Fruit fly (Drosophila melanogaster) whole organism, pupa: Measurements from ENCODE around the gene Dad1.
A peak's percentile ranks its signal among the peaks of the same experiment; 100 is the strongest.

Experiments
- CG10348 ChIP-seq: fragments of 200-800 bp; sonication (Bioruptor generic); IDR thresholded peaks from 2 replicates; pipeline ENCODE4 v1.3.6; 2022; ENCODE audit warnings: missing biosample characterization, missing genetic modification characterization
- CG12605 ChIP-seq: fragments of 200-800 bp; sonication (Bioruptor generic); IDR thresholded peaks from 2 replicates; pipeline ENCODE4 v1.3.6; 2022; ENCODE audit warnings: missing biosample characterization, missing genetic modification characterization
- CG13204 ChIP-seq: fragments of 200-800 bp; sonication (Bioruptor generic); optimal IDR thresholded peaks from 2 replicates; lab custom pipeline; 2018; ENCODE audit warnings: missing biosample characterization, mild to moderate bottlenecking, missing genetic modification characterization, moderate library complexity
- CG14655 ChIP-seq: fragments of 200-800 bp; sonication (Bioruptor generic); optimal IDR thresholded peaks from 3 replicates; lab custom pipeline; 2017; ENCODE audit warnings: mild to moderate bottlenecking, missing biosample characterization, missing genetic modification reagents, missing genetic modification characterization
- CG15710 ChIP-seq: fragments of 200-800 bp; sonication (Bioruptor generic); optimal IDR thresholded peaks from 2 replicates; lab custom pipeline; 2018; ENCODE audit warnings: missing biosample characterization, mild to moderate bottlenecking, missing genetic modification characterization, moderate library complexity
- CG17806 ChIP-seq: fragments of 200-800 bp; sonication (Bioruptor generic); optimal IDR thresholded peaks from 2 replicates; lab custom pipeline; 2018; ENCODE audit warnings: missing biosample characterization, mild to moderate bottlenecking, missing genetic modification characterization, moderate library complexity
- CG32121 ChIP-seq: fragments of 200-800 bp; sonication (Bioruptor generic); IDR thresholded peaks from 2 replicates; pipeline ENCODE4 v1.3.6; 2022; ENCODE audit warnings: missing biosample characterization, missing genetic modification characterization
- CG34367 ChIP-seq: fragments of 200-800 bp; sonication (Bioruptor generic); optimal IDR thresholded peaks from 2 replicates; lab custom pipeline; 2018; ENCODE audit warnings: missing biosample characterization, mild to moderate bottlenecking, missing genetic modification characterization
- CG4496 ChIP-seq: fragments of 200-800 bp; sonication (Bioruptor generic); IDR thresholded peaks from 3 replicates; pipeline ENCODE4 v1.3.6; 2022; ENCODE audit warnings: missing biosample characterization, missing genetic modification characterization
- CG8159 ChIP-seq: fragments of 200-800 bp; sonication (Bioruptor generic); optimal IDR thresholded peaks from 3 replicates; lab custom pipeline; 2018; ENCODE audit warnings: missing biosample characterization, mild to moderate bottlenecking, missing genetic modification characterization, moderate library complexity
- CG8301 ChIP-seq: fragments of 200-800 bp; sonication (Bioruptor generic); optimal IDR thresholded peaks from 2 replicates; lab custom pipeline; 2018; ENCODE audit warnings: missing biosample characterization, mild to moderate bottlenecking, missing genetic modification characterization
- CG9948 ChIP-seq: fragments of 200-800 bp; sonication (Bioruptor generic); optimal IDR thresholded peaks from 2 replicates; lab custom pipeline; 2018; ENCODE audit warnings: missing biosample characterization, mild to moderate bottlenecking, missing genetic modification characterization, moderate library complexity
- D1 ChIP-seq: fragments of 200-800 bp; sonication (Bioruptor generic); optimal IDR thresholded peaks from 2 replicates; lab custom pipeline; 2018; ENCODE audit warnings: missing biosample characterization, mild to moderate bottlenecking, missing genetic modification characterization, moderate library complexity
- EcR ChIP-seq: fragments of 200-800 bp; sonication (Bioruptor generic); optimal IDR thresholded peaks from 3 replicates; lab custom pipeline; 2019; ENCODE audit warnings: missing biosample characterization, missing genetic modification characterization, mild to moderate bottlenecking, moderate library complexity, missing genetic modification reagents
- Ets98B ChIP-seq: fragments of 200-800 bp; sonication (Bioruptor generic); IDR thresholded peaks from 2 replicates; pipeline ENCODE4 v1.3.6; 2022; ENCODE audit warnings: missing biosample characterization, missing genetic modification characterization
- Pif1A ChIP-seq: fragments of 200-800 bp; sonication (Bioruptor generic); optimal IDR thresholded peaks from 3 replicates; lab custom pipeline; 2016; ENCODE audit warnings: missing biosample characterization, missing genetic modification characterization
- Pif1B ChIP-seq: fragments of 200-800 bp; sonication (Bioruptor generic); optimal IDR thresholded peaks from 3 replicates; lab custom pipeline; 2016; ENCODE audit warnings: missing biosample characterization, missing genetic modification characterization
- Snoo ChIP-seq: fragments of 200-800 bp; sonication (Bioruptor generic); optimal IDR thresholded peaks from 3 replicates; lab custom pipeline; 2017; ENCODE audit warnings: missing biosample characterization, mild to moderate bottlenecking, missing genetic modification characterization, inconsistent platforms
- fd96Ca ChIP-seq: fragments of 200-800 bp; sonication (Bioruptor generic); IDR thresholded peaks from 3 replicates; pipeline ENCODE4 v1.3.6; 2022; ENCODE audit warnings: missing biosample characterization, missing genetic modification characterization
- gl ChIP-seq: fragments of 200-800 bp; sonication (Bioruptor generic); optimal IDR thresholded peaks from 2 replicates; lab custom pipeline; 2018; ENCODE audit warnings: missing biosample characterization, mild to moderate bottlenecking, missing genetic modification characterization
- rn ChIP-seq: fragments of 200-800 bp; sonication (Bioruptor generic); IDR thresholded peaks from 2 replicates; pipeline ENCODE4 v1.3.6; 2022; ENCODE audit warnings: missing biosample characterization, missing genetic modification characterization

The Dad1 gene

DNA sequence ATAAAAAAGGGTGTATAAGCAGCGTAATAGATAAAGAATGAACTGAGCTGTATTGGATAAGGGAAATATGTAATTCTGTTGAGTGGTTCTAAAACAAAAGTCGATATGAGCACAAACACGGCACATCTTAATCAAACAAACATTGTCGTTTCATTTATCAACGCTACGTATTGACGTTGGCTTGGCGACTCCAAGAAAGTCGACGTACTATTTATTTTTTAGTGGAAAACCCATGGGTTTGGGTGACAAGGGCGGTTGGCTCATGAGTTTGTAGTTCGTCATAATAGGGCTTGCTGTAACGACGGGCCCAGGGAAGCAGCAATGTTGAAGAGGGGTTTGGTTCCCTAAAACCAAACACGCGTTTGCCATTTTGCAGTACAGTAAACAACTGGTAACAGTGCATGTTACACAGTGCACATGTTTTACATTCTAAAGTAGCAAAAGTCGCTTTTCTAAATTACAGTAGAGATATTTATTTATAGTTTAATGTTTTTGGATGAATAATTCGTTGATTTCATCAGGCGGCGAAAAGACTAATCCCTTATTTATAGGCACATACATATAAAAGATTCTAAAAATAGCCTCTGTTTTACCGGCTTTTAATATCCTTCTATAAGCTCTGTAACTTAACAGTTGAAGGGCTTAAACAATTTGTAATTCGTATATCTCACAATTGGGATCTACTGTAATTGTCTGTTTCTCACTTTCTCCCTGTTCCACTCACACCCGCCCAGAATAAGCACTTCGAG is 22.6 kb downstream of the Dad1 start:
- no peak for TF ChIP-seq CG10348
- TF ChIP-seq CG32121 (GFP tag; lab: Robert Waterston, UW), result no peak
- no peak for TF ChIP-seq CG12605 (GFP tag; lab: Robert Waterston, UW)
- no peak for TF ChIP-seq CG13204 (GFP tag; lab: Kevin White, UChicago)
- TF ChIP-seq Pif1A, result peak; percentile 46
- TF ChIP-seq CG15710, result peak; percentile 64
- TF ChIP-seq gl (tag; lab: Kevin White, UChicago), result no peak
- peak; percentile 57 for TF ChIP-seq CG9948 (tag; lab: Kevin White, UChicago)
- TF ChIP-seq CG34367, result peak; percentile 37
- no peak for TF ChIP-seq rn
- no peak for TF ChIP-seq EcR
- TF ChIP-seq CG8301, result peak; percentile 59
- peak; percentile 38 for TF ChIP-seq CG17806
- TF ChIP-seq CG8159, result peak; percentile 56
- TF ChIP-seq Ets98B (GFP tag; lab: Robert Waterston, UW), result no peak
- peak; percentile 67 for TF ChIP-seq CG14655
- TF ChIP-seq Pif1B (GFP tag; lab: Kevin White, UChicago), result no peak
- TF ChIP-seq D1 (tag; lab: Kevin White, UChicago), result peak; percentile 7
- TF ChIP-seq Snoo (tag; lab: Kevin White, UChicago), result peak; percentile 30
- TF ChIP-seq fd96Ca (GFP tag; lab: Robert Waterston, UW), result no peak
- peak; percentile 40; the same call in 1 of the 3 replicates for TF ChIP-seq CG4496 (GFP tag; lab: Robert Waterston, UW)

DNA sequence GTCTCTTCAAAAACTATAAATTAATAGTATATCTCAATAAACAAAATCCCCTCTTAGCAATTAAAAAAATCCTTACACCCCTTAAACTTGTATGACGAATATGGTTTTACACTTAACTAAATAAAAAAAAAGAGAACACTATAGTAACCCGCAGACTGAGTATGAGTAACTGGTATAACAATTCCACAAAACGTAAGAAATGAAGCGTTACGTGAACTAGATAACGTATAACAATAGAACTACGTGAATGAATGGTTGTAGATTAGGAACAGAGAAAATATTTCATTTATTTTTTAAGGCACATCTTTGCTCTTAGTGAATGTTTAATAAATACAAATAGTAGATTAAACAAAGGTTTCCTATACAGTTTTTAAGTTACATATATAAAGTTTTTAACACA is 28.5 kb downstream of the Dad1 start:
- TF ChIP-seq CG8301 (no peak), CG9948 (tag; lab: Kevin White, UChicago) (no peak), CG8159 (no peak), gl (tag; lab: Kevin White, UChicago) (no peak), CG34367 (no peak), CG32121 (GFP tag; lab: Robert Waterston, UW) (no peak), EcR (no peak), fd96Ca (GFP tag; lab: Robert Waterston, UW) (no peak), CG13204 (GFP tag; lab: Kevin White, UChicago) (no peak), CG15710 (no peak), Pif1A (no peak), Ets98B (GFP tag; lab: Robert Waterston, UW) (no peak), CG14655 (no peak), CG10348 (no peak), Pif1B (GFP tag; lab: Kevin White, UChicago) (no peak)

DNA sequence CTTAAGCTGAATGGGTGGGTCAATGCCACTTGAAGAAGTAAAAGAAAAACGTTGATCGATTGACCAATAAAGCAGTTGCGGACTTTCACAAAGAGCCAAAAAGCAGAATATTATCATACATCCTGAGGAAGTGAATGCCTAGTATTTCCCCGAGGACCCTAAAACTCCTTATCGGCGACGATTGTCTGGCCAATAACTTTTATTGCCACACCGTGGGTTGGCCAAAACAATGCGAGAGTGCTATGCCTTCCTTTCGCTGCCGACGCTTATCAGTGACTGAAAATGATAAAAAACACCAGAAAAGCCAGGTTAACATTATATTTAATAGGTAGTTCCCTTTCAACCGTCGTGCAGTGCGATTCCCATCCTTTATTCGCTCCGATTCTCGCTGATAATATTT is 32.1 kb downstream of the Dad1 start, which contains the start of gene Mur29B:
Gene Mur29B (plus strand): TSS at position 324 of the 400 bp plus-strand sequence.
- TF ChIP-seq Ets98B (GFP tag; lab: Robert Waterston, UW), result no peak
- no peak for TF ChIP-seq CG10348
- TF ChIP-seq CG4496 (GFP tag; lab: Robert Waterston, UW), result no peak
- no peak for TF ChIP-seq CG15710
- no peak for TF ChIP-seq CG9948 (tag; lab: Kevin White, UChicago)
- TF ChIP-seq CG13204 (GFP tag; lab: Kevin White, UChicago), result no peak
- TF ChIP-seq Pif1B (GFP tag; lab: Kevin White, UChicago), result no peak
- TF ChIP-seq Pif1A, result no peak
- TF ChIP-seq Snoo (tag; lab: Kevin White, UChicago), result no peak
- TF ChIP-seq CG17806, result no peak
- no peak for TF ChIP-seq CG32121 (GFP tag; lab: Robert Waterston, UW)
- TF ChIP-seq EcR, result no peak
- no peak for TF ChIP-seq CG14655
- TF ChIP-seq D1 (tag; lab: Kevin White, UChicago), result no peak
- no peak for TF ChIP-seq gl (tag; lab: Kevin White, UChicago)
- TF ChIP-seq fd96Ca (GFP tag; lab: Robert Waterston, UW), result no peak

DNA sequence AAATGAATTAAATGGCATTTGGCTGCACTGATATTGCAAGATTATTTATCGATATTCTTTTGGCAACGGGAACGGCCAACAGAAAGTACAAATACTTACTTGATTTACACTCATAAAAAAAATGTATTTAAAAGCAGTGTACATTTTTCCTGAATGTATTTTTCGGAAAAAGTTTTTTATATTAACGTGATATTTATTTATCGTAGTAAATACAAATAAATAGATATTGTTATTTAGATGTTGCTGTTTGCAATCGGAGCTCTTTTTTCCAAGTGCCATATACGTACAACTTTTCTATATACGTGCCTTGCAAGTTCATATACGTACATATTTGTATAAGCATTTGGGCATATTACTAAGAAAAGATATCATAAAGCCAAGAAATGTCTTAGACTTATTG is 32.6 kb downstream of the Dad1 start:
- TF ChIP-seq CG13204 (GFP tag; lab: Kevin White, UChicago) (no peak), Pif1B (GFP tag; lab: Kevin White, UChicago) (no peak), EcR (no peak), CG9948 (tag; lab: Kevin White, UChicago) (no peak), CG8301 (no peak), D1 (tag; lab: Kevin White, UChicago) (no peak), Snoo (tag; lab: Kevin White, UChicago) (no peak), CG15710 (no peak), CG17806 (no peak), CG10348 (no peak), CG4496 (GFP tag; lab: Robert Waterston, UW) (no peak), CG32121 (GFP tag; lab: Robert Waterston, UW) (no peak), CG12605 (GFP tag; lab: Robert Waterston, UW) (no peak), gl (tag; lab: Kevin White, UChicago) (no peak), CG34367 (no peak), CG8159 (no peak), rn (no peak), CG14655 (no peak), Ets98B (GFP tag; lab: Robert Waterston, UW) (no peak)

DNA sequence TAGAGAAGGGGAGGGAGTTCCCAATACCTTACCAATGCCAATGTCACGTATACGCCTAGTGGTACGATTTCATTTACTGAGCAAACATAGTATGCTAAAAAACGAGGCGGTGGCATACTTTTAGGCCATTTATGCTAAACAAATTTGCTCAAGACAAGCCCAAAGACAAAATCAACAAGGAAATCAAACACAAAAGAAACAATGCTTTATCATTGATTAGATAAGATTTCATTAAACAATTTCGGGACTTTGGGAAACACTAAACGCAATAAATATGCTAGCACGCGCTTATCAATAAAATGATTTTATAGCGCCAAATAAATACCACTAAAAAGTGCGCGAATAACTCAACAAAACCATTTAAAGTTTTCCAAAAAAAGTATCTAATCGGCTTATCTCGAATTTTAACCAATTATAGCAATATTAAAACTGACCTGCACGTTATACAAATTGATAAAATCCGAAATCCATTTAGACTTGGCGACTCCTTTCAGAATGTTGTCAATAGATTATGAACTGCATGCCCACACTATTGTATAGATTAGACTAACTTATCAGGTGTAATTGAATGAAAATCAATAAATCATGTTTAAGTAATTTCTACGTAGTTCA is 33.3 kb downstream of the Dad1 start:
- no peak for TF ChIP-seq CG8301
- TF ChIP-seq CG32121 (GFP tag; lab: Robert Waterston, UW), result no peak
- TF ChIP-seq CG10348, result no peak
- TF ChIP-seq Ets98B (GFP tag; lab: Robert Waterston, UW), result no peak
- no peak for TF ChIP-seq CG15710
- TF ChIP-seq EcR, result no peak
- no peak for TF ChIP-seq Pif1A
- no peak for TF ChIP-seq gl (tag; lab: Kevin White, UChicago)
- TF ChIP-seq Pif1B (GFP tag; lab: Kevin White, UChicago), result no peak
- no peak for TF ChIP-seq CG8159
- no peak for TF ChIP-seq CG9948 (tag; lab: Kevin White, UChicago)
- no peak for TF ChIP-seq CG34367
- TF ChIP-seq CG4496 (GFP tag; lab: Robert Waterston, UW), result no peak
- TF ChIP-seq CG13204 (GFP tag; lab: Kevin White, UChicago), result no peak
- no peak for TF ChIP-seq D1 (tag; lab: Kevin White, UChicago)
- TF ChIP-seq CG12605 (GFP tag; lab: Robert Waterston, UW), result no peak
- TF ChIP-seq fd96Ca (GFP tag; lab: Robert Waterston, UW), result no peak
- TF ChIP-seq Snoo (tag; lab: Kevin White, UChicago), result no peak
